Worm (Caenorhabditis elegans) whole organism, midembryonic: ENCODE measurements around the gene hpo-31.
A peak's percentile ranks its signal among the peaks of the same experiment; 100 is the strongest.

Experiments
- T22C8.4 ChIP-seq: fragments of 200-800 bp; sonication (Bioruptor generic); IDR thresholded peaks from 2 replicates; pipeline ENCODE4 v1.3.6; 2022; ENCODE audit warnings: missing genetic modification characterization, missing compliant biosample characterization
- cog-1 ChIP-seq: sonication (generic microtip); optimal IDR thresholded peaks from 2 replicates; lab custom pipeline; 2016; ENCODE audit warnings: missing genetic modification characterization, missing compliant biosample characterization
- flt-1 ChIP-seq: fragments of 200-800 bp; sonication (Bioruptor generic); IDR thresholded peaks from 2 replicates; pipeline ENCODE4 v1.3.6; 2022; ENCODE audit warnings: missing genetic modification characterization, missing compliant biosample characterization
- klf-2 ChIP-seq: fragments of 200-800 bp; sonication (Bioruptor generic); conservative IDR thresholded peaks from 2 replicates; pipeline ENCODE4 v1.3.6; 2022; ENCODE audit warnings: missing genetic modification reagents, missing genetic modification characterization, missing compliant biosample characterization
- med-1 ChIP-seq: sonication (generic microtip); optimal IDR thresholded peaks from 2 replicates; lab custom pipeline; 2017; ENCODE audit warnings: missing genetic modification characterization, mild to moderate bottlenecking, missing compliant biosample characterization, antibody characterized with exemption, missing genetic modification reagents; ENCODE audit not compliant: insufficient read depth
- ref-1 ChIP-seq: fragments of 200-800 bp; sonication (Bioruptor generic); conservative IDR thresholded peaks from 2 replicates; pipeline ENCODE4 v1.3.6; 2022; ENCODE audit warnings: missing genetic modification reagents, missing genetic modification characterization, missing compliant biosample characterization
- tab-1 ChIP-seq: fragments of 200-800 bp; sonication (Bioruptor generic); IDR thresholded peaks from 2 replicates; pipeline ENCODE4 v1.3.6; 2022; ENCODE audit warnings: missing genetic modification characterization, missing compliant biosample characterization
- ztf-23 ChIP-seq: fragments of 200-800 bp; sonication (Bioruptor generic); IDR thresholded peaks from 2 replicates; pipeline ENCODE4 v1.3.6; 2022; ENCODE audit warnings: missing genetic modification reagents, missing genetic modification characterization, missing compliant biosample characterization

ce11 chrV:13818824-13819408 is 3.9 kb upstream of the hpo-31 start, which contains the start of gene sel-10:
- TF ChIP-seq flt-1 (GFP tag; lab: Robert Waterston, UW) (no peak), ztf-23 (no peak), med-1 (GFP tag; lab: Kevin White, UChicago) (no peak), klf-2 (GFP tag; lab: Robert Waterston, UW) (no peak), T22C8.4 (no peak), ref-1 (GFP tag; lab: Robert Waterston, UW) (no peak), tab-1 (GFP tag; lab: Robert Waterston, UW) (no peak), cog-1 (tag; lab: Kevin White, UChicago) (peak; percentile 7)
